Worm (Caenorhabditis elegans) whole organism, late embryonic: ENCODE measurements around the gene srx-80.

ENCODE experiments used
- ceh-22 ChIP-seq: sonication (generic microtip); optimal IDR thresholded peaks from 2 replicates; lab custom pipeline; 2017; ENCODE audit warnings: missing biosample characterization, missing genetic modification characterization
- dmd-4 ChIP-seq: sonication (generic microtip); optimal IDR thresholded peaks from 2 replicates; lab custom pipeline; 2016; ENCODE audit warnings: borderline replicate concordance, missing genetic modification characterization, missing compliant biosample characterization
- dve-1 ChIP-seq: sonication (generic microtip); optimal IDR thresholded peaks from 2 replicates; lab custom pipeline; 2017; ENCODE audit warnings: antibody characterized with exemption, mild to moderate bottlenecking, missing genetic modification characterization, missing compliant biosample characterization
- ets-4 ChIP-seq: sonication (generic microtip); optimal IDR thresholded peaks from 2 replicates; lab custom pipeline; 2016; ENCODE audit warnings: missing genetic modification characterization, missing compliant biosample characterization
- hlh-30 ChIP-seq: sonication (generic microtip); optimal IDR thresholded peaks from 2 replicates; lab custom pipeline; 2017; ENCODE audit warnings: antibody characterized with exemption, missing genetic modification characterization, missing compliant biosample characterization; ENCODE audit not compliant: insufficient read depth
- unc-86 ChIP-seq: sonication (generic microtip); optimal IDR thresholded peaks from 2 replicates; lab custom pipeline; 2016; ENCODE audit warnings: missing genetic modification characterization, missing compliant biosample characterization

DNA sequence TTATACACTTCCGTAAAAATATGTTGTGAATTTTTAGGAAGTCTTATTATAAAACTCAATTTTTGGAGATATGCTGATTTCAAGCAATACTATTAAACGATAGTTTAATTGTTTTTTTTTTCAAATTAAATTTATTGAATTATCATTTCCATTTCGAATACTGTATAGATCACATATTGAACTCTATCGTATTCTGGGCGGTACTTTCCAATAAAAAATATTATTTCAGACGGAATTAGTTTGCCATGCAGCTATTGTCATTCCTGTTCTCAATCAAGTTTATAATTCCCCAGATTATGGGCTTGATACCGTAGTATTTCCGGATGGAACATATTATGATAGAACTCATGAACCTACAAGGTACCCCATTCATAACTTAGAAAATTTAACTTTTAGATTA is 19.0 kb upstream of the srx-80 start:
- TF ChIP-seq dmd-4 (tag; lab: Kevin White, UChicago) (no peak), ceh-22 (tag; lab: Kevin White, UChicago) (no peak), dve-1 (tag; lab: Kevin White, UChicago) (no peak), hlh-30 (tag; lab: Kevin White, UChicago) (no peak), ets-4 (tag; lab: Kevin White, UChicago) (no peak), unc-86 (tag; lab: Kevin White, UChicago) (no peak)
